Worm (Caenorhabditis elegans) whole organism, L2 larva: ENCODE measurements around the gene CC8.3.

Source experiments
- R02D3.7 ChIP-seq: fragments of 150-350 bp; optimal IDR thresholded peaks from 2 replicates; lab custom pipeline; 2014; ENCODE audit warnings: missing biosample characterization, missing genetic modification characterization
- alr-1 ChIP-seq: fragments of 150-350 bp; optimal IDR thresholded peaks from 2 replicates; lab custom pipeline; 2014; ENCODE audit warnings: missing biosample characterization, missing genetic modification characterization
- egl-27 ChIP-seq: sonication (generic microtip); optimal IDR thresholded peaks from 3 replicates; lab custom pipeline; 2017; ENCODE audit warnings: missing biosample characterization, missing genetic modification reagents, missing genetic modification characterization
- fos-1 ChIP-seq: fragments of 150-350 bp; optimal IDR thresholded peaks from 2 replicates; lab custom pipeline; 2014; ENCODE audit warnings: missing biosample characterization, missing genetic modification characterization
- gmeb-1 ChIP-seq: fragments of 150-350 bp; optimal IDR thresholded peaks from 2 replicates; lab custom pipeline; 2014; ENCODE audit warnings: missing biosample characterization, missing genetic modification characterization
- lin-13 ChIP-seq: fragments of 150-350 bp; optimal IDR thresholded peaks from 2 replicates; lab custom pipeline; 2014; ENCODE audit warnings: missing biosample characterization, missing genetic modification reagents, missing genetic modification characterization
- mbf-1 ChIP-seq: sonication (generic microtip); optimal IDR thresholded peaks from 2 replicates; lab custom pipeline; 2017; ENCODE audit warnings: missing biosample characterization, missing genetic modification characterization
- mdl-1 ChIP-seq, 2 experiments: fragments of 150-350 bp in 1 of 2; sonication (generic microtip) in 1 of 2; optimal IDR thresholded peaks; 2 replicates each; lab custom pipeline; 2017; ENCODE audit warnings: missing biosample characterization in 2 of 2, missing genetic modification characterization in 2 of 2
- nhr-12 ChIP-seq: fragments of 150-350 bp; optimal IDR thresholded peaks from 2 replicates; lab custom pipeline; 2014; ENCODE audit warnings: missing biosample characterization, missing genetic modification characterization
- nhr-6 ChIP-seq: fragments of 150-350 bp; optimal IDR thresholded peaks from 2 replicates; lab custom pipeline; 2014; ENCODE audit warnings: missing biosample characterization, missing genetic modification characterization
- ztf-1 ChIP-seq: fragments of 200-800 bp; sonication (Bioruptor generic); conservative IDR thresholded peaks from 2 replicates; pipeline ENCODE4 v1.3.6; 2022; ENCODE audit warnings: missing genetic modification characterization, missing compliant biosample characterization

ce11 chrIV:3668603-3669002 lies 26.5 kb upstream of the CC8.3 start, which contains the start of gene fmil-1:
- no peak for TF ChIP-seq alr-1
- TF ChIP-seq egl-27 (tag; lab: Kevin White, UChicago) = no peak
- TF ChIP-seq mdl-1 (tag; optimal IDR thresholded peaks at IDR 0.05; lab: Kevin White, UChicago) = no peak
- TF ChIP-seq ztf-1 (GFP tag; lab: Robert Waterston, UW) = no peak
- no peak for TF ChIP-seq lin-13 (GFP tag; lab: Kevin White, UChicago)
- TF ChIP-seq mbf-1 = no peak
- no peak for TF ChIP-seq fos-1 (tag; lab: Kevin White, UChicago)
- no peak for TF ChIP-seq R02D3.7 (tag; lab: Kevin White, UChicago)
- no peak for TF ChIP-seq nhr-6 (tag; lab: Kevin White, UChicago)
- TF ChIP-seq nhr-12 (tag; lab: Kevin White, UChicago) = no peak
- no peak for TF ChIP-seq gmeb-1 (tag; lab: Kevin White, UChicago)
